Fruit fly (Drosophila melanogaster): ENCODE measurements around the gene X11Lbeta.

The X11Lbeta gene

dm6 chrX:10582064-10582463, 45.5 kb upstream of the X11Lbeta start (continued):
- TF ChIP-seq ab (GFP tag; optimal IDR thresholded peaks at IDR 0.05) = no peak
- TF ChIP-seq tll (GFP tag; optimal IDR thresholded peaks at IDR 0.05) = no peak
- TF ChIP-seq CG31388 (GFP tag; optimal IDR thresholded peaks at IDR 0.05) = no peak
- TF ChIP-seq cwo (GFP tag; optimal IDR thresholded peaks at IDR 0.05) = no peak
- no peak for TF ChIP-seq CG8281 (tag; optimal IDR thresholded peaks at IDR 0.05)
- TF ChIP-seq CG3065 (GFP tag; optimal IDR thresholded peaks at IDR 0.05) = no peak
- no peak for TF ChIP-seq CG32532 (GFP tag; IDR thresholded peaks at IDR 0.05)
- TF ChIP-seq CG10654 (GFP tag; optimal IDR thresholded peaks at IDR 0.05) = no peak
- TF ChIP-seq CG9609 (GFP tag; optimal IDR thresholded peaks at IDR 0.05) = no peak
- peak; percentile 87 for TF ChIP-seq sens (GFP tag)
- TF ChIP-seq Camta (GFP tag; optimal IDR thresholded peaks at IDR 0.05) = peak; percentile 34
- TF ChIP-seq Myb (GFP tag; optimal IDR thresholded peaks at IDR 0.05) = no peak
- TF ChIP-seq gsb-n (tag; optimal IDR thresholded peaks at IDR 0.05) = peak; percentile 54
- peak; percentile 45 for TF ChIP-seq CG2678 (tag; optimal IDR thresholded peaks at IDR 0.05)
- no peak for TF ChIP-seq ro (GFP tag; IDR thresholded peaks at IDR 0.05)
- no peak for TF ChIP-seq CG4404 (GFP tag; IDR thresholded peaks at IDR 0.05)
- TF ChIP-seq tio (GFP tag; optimal IDR thresholded peaks at IDR 0.05) = no peak
- TF ChIP-seq zfh2 (GFP tag; optimal IDR thresholded peaks at IDR 0.05) = no peak
- no peak for TF ChIP-seq ttk (GFP tag; IDR thresholded peaks at IDR 0.05)
- TF ChIP-seq Abd-B (GFP tag; optimal IDR thresholded peaks at IDR 0.05) = no peak
- TF ChIP-seq Aef1 (GFP tag; IDR thresholded peaks at IDR 0.05) = no peak
- no peak for TF ChIP-seq Rfx (GFP tag; IDR thresholded peaks at IDR 0.05)
- no peak for TF ChIP-seq CG18011 (GFP tag; optimal IDR thresholded peaks at IDR 0.05)
- TF ChIP-seq Mad (GFP tag; optimal IDR thresholded peaks at IDR 0.05) = no peak
- no peak for TF ChIP-seq fd3F (GFP tag; optimal IDR thresholded peaks at IDR 0.05)
- TF ChIP-seq CG11398 (GFP tag; optimal IDR thresholded peaks at IDR 0.05) = peak; percentile 12
- no peak for TF ChIP-seq phol (tag; optimal IDR thresholded peaks at IDR 0.05)
- TF ChIP-seq MESR4 (GFP tag; optimal IDR thresholded peaks at IDR 0.05) = no peak
- TF ChIP-seq sens-2 (GFP tag; IDR thresholded peaks at IDR 0.05) = no peak
- TF ChIP-seq CG31441 (GFP tag; IDR thresholded peaks at IDR 0.05) = peak; percentile 28; the same call in 1 of the 2 replicates
- no peak for TF ChIP-seq jigr1 (GFP tag; IDR thresholded peaks at IDR 0.05)
- TF ChIP-seq nau (GFP tag; optimal IDR thresholded peaks at IDR 0.05) = peak; percentile 23
- TF ChIP-seq CG12155 (GFP tag; optimal IDR thresholded peaks at IDR 0.05) = no peak
- no peak for TF ChIP-seq chinmo (GFP tag; IDR thresholded peaks at IDR 0.05; ENCODE audit: partially characterized antibody)
- no peak for TF ChIP-seq CG34376 (GFP tag; optimal IDR thresholded peaks at IDR 0.05)
- no peak for TF ChIP-seq Dbx (GFP tag; IDR thresholded peaks at IDR 0.05)
- TF ChIP-seq CG14050 (GFP tag; IDR thresholded peaks at IDR 0.05) = no peak
- TF ChIP-seq Awh (GFP tag; IDR thresholded peaks at IDR 0.05) = no peak
- TF ChIP-seq CG11247 (GFP tag; IDR thresholded peaks at IDR 0.05) = no peak
- TF ChIP-seq CG30020 (tag; optimal IDR thresholded peaks at IDR 0.05) = no peak
- TF ChIP-seq CG32772 (GFP tag; IDR thresholded peaks at IDR 0.05) = no peak
- TF ChIP-seq run (tag; optimal IDR thresholded peaks at IDR 0.05) = peak; percentile 41
- no peak for TF ChIP-seq Dip3 (GFP tag; optimal IDR thresholded peaks at IDR 0.05)
- no peak for TF ChIP-seq trem (tag; optimal IDR thresholded peaks at IDR 0.05)
- TF ChIP-seq CG1602 (GFP tag; optimal IDR thresholded peaks at IDR 0.05) = no peak
- TF ChIP-seq dm (GFP tag; optimal IDR thresholded peaks at IDR 0.05) = no peak
- TF ChIP-seq grn (GFP tag; optimal IDR thresholded peaks at IDR 0.05) = peak; percentile 20
- no peak for TF ChIP-seq hbn (GFP tag; IDR thresholded peaks at IDR 0.05; ENCODE audit: partially characterized antibody)
- peak; percentile 0 for TF ChIP-seq twi (tag; optimal IDR thresholded peaks at IDR 0.05)
- no peak for TF ChIP-seq Hr39 (optimal IDR thresholded peaks at IDR 0.05)
- TF ChIP-seq CG43689 (GFP tag; IDR thresholded peaks at IDR 0.05) = no peak
- no peak for TF ChIP-seq CG13287 (GFP tag; IDR thresholded peaks at IDR 0.05; ENCODE audit: partially characterized antibody)
- TF ChIP-seq CG8359 (GFP tag; optimal IDR thresholded peaks at IDR 0.05; ENCODE audit: borderline replicate concordance) = peak; percentile 59
